Worm (Caenorhabditis elegans) whole organism, young adult: ENCODE results near the gene W01B6.5.
A peak's percentile ranks its signal among the peaks of the same experiment; 100 is the strongest.

ENCODE experiments used
- B0336.3 ChIP-seq: fragments of 200-800 bp; sonication (Bioruptor generic); IDR thresholded peaks from 2 replicates; pipeline ENCODE4 v1.3.6; 2022; ENCODE audit warnings: missing genetic modification characterization, missing compliant biosample characterization
- F49E8.2 ChIP-seq: sonication (generic microtip); optimal IDR thresholded peaks from 3 replicates; lab custom pipeline; 2017; ENCODE audit warnings: missing genetic modification characterization, mild to moderate bottlenecking, missing compliant biosample characterization, antibody characterized with exemption, moderate library complexity; ENCODE audit not compliant: insufficient read depth
- F52B5.7 ChIP-seq: sonication (generic microtip); optimal IDR thresholded peaks from 2 replicates; lab custom pipeline; 2016; ENCODE audit warnings: mild to moderate bottlenecking, missing genetic modification characterization, missing compliant biosample characterization
- F57C9.4 ChIP-seq: sonication (generic microtip); optimal IDR thresholded peaks from 2 replicates; lab custom pipeline; 2017; ENCODE audit warnings: mild to moderate bottlenecking, missing genetic modification characterization, missing compliant biosample characterization
- Y53F4B.3 ChIP-seq: fragments of 200-800 bp; sonication (Bioruptor generic); IDR thresholded peaks from 2 replicates; pipeline ENCODE4 v1.3.6; 2022; ENCODE audit warnings: missing genetic modification reagents, missing genetic modification characterization, missing compliant biosample characterization
- Y67H2A.10 ChIP-seq: fragments of 200-800 bp; sonication (Bioruptor generic); conservative IDR thresholded peaks from 2 replicates; pipeline ENCODE4 v1.3.6; 2022; ENCODE audit warnings: missing genetic modification reagents, missing genetic modification characterization, missing compliant biosample characterization
- athp-1 ChIP-seq: sonication (generic microtip); optimal IDR thresholded peaks from 2 replicates; lab custom pipeline; 2017; ENCODE audit warnings: mild to moderate bottlenecking, missing genetic modification characterization, missing compliant biosample characterization
- attf-3 ChIP-seq: fragments of 200-800 bp; sonication (Bioruptor generic); conservative IDR thresholded peaks from 2 replicates; pipeline ENCODE4 v1.3.6; 2022; ENCODE audit warnings: missing genetic modification reagents, missing genetic modification characterization, missing compliant biosample characterization
- bed-1 ChIP-seq: fragments of 200-800 bp; sonication (Bioruptor generic); IDR thresholded peaks from 2 replicates; pipeline ENCODE4 v1.3.6; 2022; ENCODE audit warnings: missing genetic modification reagents, missing genetic modification characterization, missing compliant biosample characterization
- ceh-27 ChIP-seq: fragments of 200-800 bp; sonication (Bioruptor generic); optimal IDR thresholded peaks from 2 replicates; lab custom pipeline; 2018; ENCODE audit warnings: mild to moderate bottlenecking, missing genetic modification characterization, moderate library complexity, missing compliant biosample characterization
- dox-1 ChIP-seq: fragments of 200-800 bp; sonication (Bioruptor generic); IDR thresholded peaks from 2 replicates; pipeline ENCODE4 v1.3.6; 2022; ENCODE audit warnings: missing genetic modification reagents, missing genetic modification characterization, missing compliant biosample characterization
- egl-18 ChIP-seq: fragments of 200-800 bp; sonication (Bioruptor generic); IDR thresholded peaks from 2 replicates; pipeline ENCODE4 v1.3.6; 2022; ENCODE audit warnings: missing genetic modification reagents, missing genetic modification characterization, missing compliant biosample characterization
- egrh-3 ChIP-seq: fragments of 200-800 bp; sonication (Bioruptor generic); IDR thresholded peaks from 2 replicates; pipeline ENCODE4 v1.3.6; 2022; ENCODE audit warnings: missing genetic modification reagents, missing genetic modification characterization, missing compliant biosample characterization
- ekl-4 ChIP-seq: fragments of 200-800 bp; sonication (Bioruptor generic); IDR thresholded peaks from 2 replicates; pipeline ENCODE4 v1.3.6; 2022; ENCODE audit warnings: missing genetic modification reagents, missing genetic modification characterization, missing compliant biosample characterization
- fkh-3 ChIP-seq: sonication (generic microtip); optimal IDR thresholded peaks from 2 replicates; lab custom pipeline; 2016; ENCODE audit warnings: mild to moderate bottlenecking, missing genetic modification characterization, missing compliant biosample characterization
- hmg-1.2 ChIP-seq: fragments of 200-800 bp; sonication (Bioruptor generic); IDR thresholded peaks from 2 replicates; pipeline ENCODE4 v1.3.6; 2022; ENCODE audit warnings: missing genetic modification reagents, missing genetic modification characterization, missing compliant biosample characterization
- lag-1 ChIP-seq: fragments of 200-800 bp; sonication (Bioruptor generic); IDR thresholded peaks from 2 replicates; pipeline ENCODE4 v1.3.6; 2022; ENCODE audit warnings: missing genetic modification reagents, missing genetic modification characterization, missing compliant biosample characterization
- lin-35 ChIP-seq, 3 experiments: fragments of 150-350 bp in 2 of 3; sonication (generic microtip) in 1 of 3; optimal IDR thresholded peaks; 2 replicates each; lab custom pipeline; 2014 to 2018; ENCODE audit warnings: missing biosample characterization in 3 of 3, missing genetic modification characterization in 3 of 3, missing genetic modification reagents in 3 of 3
- lir-1 ChIP-seq: fragments of 200-800 bp; sonication (Bioruptor generic); conservative IDR thresholded peaks from 2 replicates; pipeline ENCODE4 v1.3.6; 2022; ENCODE audit warnings: missing genetic modification reagents, missing genetic modification characterization, missing compliant biosample characterization
- lsy-27 ChIP-seq: sonication (generic microtip); optimal IDR thresholded peaks from 2 replicates; lab custom pipeline; 2017; ENCODE audit warnings: missing genetic modification characterization, mild to moderate bottlenecking, missing compliant biosample characterization, antibody characterized with exemption, missing genotype, borderline replicate concordance; ENCODE audit not compliant: insufficient read depth
- madf-3 ChIP-seq: fragments of 200-800 bp; sonication (Bioruptor generic); IDR thresholded peaks from 2 replicates; pipeline ENCODE4 v1.3.6; 2022; ENCODE audit warnings: missing genetic modification reagents, missing genetic modification characterization, missing compliant biosample characterization
- mel-28 ChIP-seq: sonication (generic microtip); optimal IDR thresholded peaks from 2 replicates; lab custom pipeline; 2016; ENCODE audit warnings: borderline replicate concordance, mild to moderate bottlenecking, missing genetic modification characterization, missing compliant biosample characterization
- nhr-90 ChIP-seq: sonication (generic microtip); optimal IDR thresholded peaks from 2 replicates; lab custom pipeline; 2016; ENCODE audit warnings: missing genotype, mild to moderate bottlenecking, missing genetic modification characterization, missing compliant biosample characterization
- pbrm-1 ChIP-seq: fragments of 200-800 bp; sonication (Bioruptor generic); IDR thresholded peaks from 2 replicates; pipeline ENCODE4 v1.3.6; 2022; ENCODE audit warnings: missing genetic modification reagents, missing genetic modification characterization, missing compliant biosample characterization
- rec-8 ChIP-seq, 2 experiments: sonication (generic microtip); optimal IDR thresholded peaks; 2 replicates each; lab custom pipeline; 2016; ENCODE audit warnings: mild to moderate bottlenecking in 2 of 2, missing genetic modification characterization in 2 of 2, missing genetic modification reagents in 2 of 2, missing genotype in 2 of 2, missing biosample characterization in 1 of 2, missing compliant biosample characterization in 1 of 2, moderate library complexity in 1 of 2
- snpc-1.3 ChIP-seq: sonication (generic microtip); optimal IDR thresholded peaks from 2 replicates; lab custom pipeline; 2017; ENCODE audit warnings: missing genetic modification characterization, mild to moderate bottlenecking, missing compliant biosample characterization, antibody characterized with exemption, moderate library complexity, missing genotype, missing genetic modification reagents; ENCODE audit not compliant: insufficient read depth
- somi-1 ChIP-seq: fragments of 200-800 bp; sonication (Bioruptor generic); optimal IDR thresholded peaks from 2 replicates; lab custom pipeline; 2018; ENCODE audit warnings: mild to moderate bottlenecking, missing genetic modification characterization, missing compliant biosample characterization
- tbx-9 ChIP-seq: sonication (generic microtip); optimal IDR thresholded peaks from 2 replicates; lab custom pipeline; 2016; ENCODE audit warnings: borderline replicate concordance, missing genetic modification characterization, inconsistent platforms, missing compliant biosample characterization
- unc-62 ChIP-seq: fragments of 150-350 bp; optimal IDR thresholded peaks from 2 replicates; lab custom pipeline; 2014; ENCODE audit warnings: missing biosample characterization, missing genetic modification reagents, missing genetic modification characterization
- xnd-1 ChIP-seq: sonication (generic microtip); optimal IDR thresholded peaks from 2 replicates; lab custom pipeline; 2016; ENCODE audit warnings: missing genotype, missing genetic modification reagents, missing genetic modification characterization, missing compliant biosample characterization
- zfh-2 ChIP-seq: fragments of 200-800 bp; sonication (Bioruptor generic); conservative IDR thresholded peaks from 2 replicates; pipeline ENCODE4 v1.3.6; 2022; ENCODE audit warnings: missing genetic modification reagents, missing genetic modification characterization, missing compliant biosample characterization
- ztf-18 ChIP-seq: sonication (generic microtip); optimal IDR thresholded peaks from 2 replicates; lab custom pipeline; 2016; ENCODE audit warnings: missing genotype, mild to moderate bottlenecking, missing genetic modification characterization, missing compliant biosample characterization
- ztf-28 ChIP-seq: fragments of 200-800 bp; sonication (Bioruptor generic); IDR thresholded peaks from 2 replicates; pipeline ENCODE4 v1.3.6; 2022; ENCODE audit warnings: missing genetic modification reagents, missing genetic modification characterization, missing compliant biosample characterization

The W01B6.5 gene

DNA sequence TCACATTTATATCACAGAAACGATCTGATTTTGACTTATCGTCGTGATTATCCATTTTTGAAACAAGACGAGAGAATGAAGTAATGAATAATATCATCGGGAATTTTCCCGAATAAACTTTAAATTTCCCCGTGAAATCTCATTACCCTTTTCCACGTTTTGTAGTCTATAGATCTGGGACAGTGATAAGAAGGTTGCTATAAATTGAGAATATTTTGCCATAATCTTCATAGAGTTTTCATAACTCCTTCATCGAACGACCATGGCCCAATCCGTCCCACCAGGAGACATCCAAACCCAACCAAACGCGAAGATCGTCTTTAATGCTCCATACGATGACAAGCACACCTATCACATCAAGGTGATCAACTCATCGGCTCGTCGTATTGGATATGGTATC is 19.2 kb downstream of the W01B6.5 start, which contains the start of the genes C04G2.5 and msp-36:
Gene C04G2.5 (minus strand): TSS at position 101 of the 400 bp plus-strand sequence.
Gene msp-36 (plus strand): TSS at position 263 of the 400 bp plus-strand sequence.
- no peak for TF ChIP-seq Y67H2A.10 (GFP tag; lab: Robert Waterston, UW)
- no peak for TF ChIP-seq B0336.3
- TF ChIP-seq zfh-2 (GFP tag; lab: Robert Waterston, UW): no peak
- no peak for TF ChIP-seq mel-28 (tag; lab: Kevin White, UChicago)
- TF ChIP-seq pbrm-1 (GFP tag; lab: Robert Waterston, UW): no peak
- TF ChIP-seq madf-3 (GFP tag; lab: Robert Waterston, UW): no peak
- no peak for TF ChIP-seq tbx-9 (tag; lab: Kevin White, UChicago)
- TF ChIP-seq ceh-27: no peak
- no peak for TF ChIP-seq egrh-3 (GFP tag; lab: Robert Waterston, UW)
- no peak for TF ChIP-seq athp-1 (tag; lab: Kevin White, UChicago)
- no peak for TF ChIP-seq F49E8.2
- no peak for TF ChIP-seq snpc-1.3 (tag; lab: Kevin White, UChicago)
- TF ChIP-seq attf-3 (GFP tag; lab: Robert Waterston, UW): no peak
- TF ChIP-seq rec-8 (tag; optimal IDR thresholded peaks at IDR 0.05; lab: Kevin White, UChicago): no peak
- no peak for TF ChIP-seq ztf-18 (tag; lab: Kevin White, UChicago)
- no peak for TF ChIP-seq Y53F4B.3 (GFP tag; lab: Robert Waterston, UW)
- TF ChIP-seq lir-1 (GFP tag; lab: Robert Waterston, UW): no peak
- TF ChIP-seq hmg-1.2 (GFP tag; lab: Robert Waterston, UW): no peak
- no peak for TF ChIP-seq fkh-3 (tag; lab: Kevin White, UChicago)
- TF ChIP-seq dox-1 (GFP tag; lab: Robert Waterston, UW): no peak

DNA sequence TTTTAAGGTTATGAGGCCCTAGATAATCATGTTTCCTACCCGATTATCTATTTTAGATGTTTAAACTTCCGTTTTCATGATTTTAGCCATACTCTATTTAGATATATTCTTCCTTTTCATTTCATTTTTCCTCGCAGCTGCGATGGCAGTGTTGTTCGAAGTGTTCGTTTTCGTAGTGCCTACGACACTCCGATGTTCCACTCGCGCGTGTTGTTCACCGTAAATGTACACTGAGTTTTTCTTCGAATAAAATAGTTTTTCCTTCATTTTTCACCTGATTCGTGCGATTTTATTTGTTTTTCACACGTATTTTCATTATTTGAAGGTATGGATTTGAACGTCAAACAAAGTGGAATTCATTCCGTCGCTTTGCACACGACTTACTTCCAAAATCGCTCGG is 20.9 kb downstream of the W01B6.5 start, which contains the start of gene dis-3:
Gene dis-3 (plus strand): TSS at position 322 of the 400 bp plus-strand sequence.
- TF ChIP-seq lsy-27 (tag; lab: Kevin White, UChicago) (no peak), attf-3 (GFP tag; lab: Robert Waterston, UW) (peak; percentile 88)

- TF ChIP-seq hmg-1.2 (GFP tag; lab: Robert Waterston, UW): no peak
- TF ChIP-seq egl-18 (GFP tag; lab: Robert Waterston, UW): no peak
- no peak for TF ChIP-seq F57C9.4 (tag; lab: Kevin White, UChicago)
- no peak for TF ChIP-seq lag-1 (GFP tag; lab: Robert Waterston, UW)
- no peak for TF ChIP-seq ztf-28
- TF ChIP-seq somi-1: no peak
- no peak for TF ChIP-seq Y67H2A.10 (GFP tag; lab: Robert Waterston, UW)
- no peak for TF ChIP-seq unc-62 (GFP tag; lab: Kevin White, UChicago)
- TF ChIP-seq ekl-4 (GFP tag; lab: Robert Waterston, UW): no peak
- TF ChIP-seq lin-35 (GFP tag; optimal IDR thresholded peaks at IDR 0.05; lab: Kevin White, UChicago): no peak
- TF ChIP-seq xnd-1 (tag; lab: Kevin White, UChicago): no peak
- TF ChIP-seq nhr-90 (tag; lab: Kevin White, UChicago): no peak
- TF ChIP-seq bed-1 (GFP tag; lab: Robert Waterston, UW): no peak
- TF ChIP-seq F52B5.7: no peak
Observed at ce11 chrIV:10110417-10110816, 34.4 kb downstream of the W01B6.5 start, which contains the start of gene egl-38. TSS of gene egl-38 (minus strand) at chrIV:10110517.
